Worm (Caenorhabditis elegans) whole organism, L3 larva: ENCODE results near the gene Y69A2AR.46.

ENCODE experiments used
- ceh-9 ChIP-seq: sonication (generic microtip); optimal IDR thresholded peaks from 2 replicates; lab custom pipeline; 2018; ENCODE audit warnings: missing biosample characterization, missing genetic modification characterization
- egl-27 ChIP-seq: sonication (generic microtip); optimal IDR thresholded peaks from 4 replicates; lab custom pipeline; 2017; ENCODE audit warnings: missing biosample characterization, missing genetic modification reagents, missing genetic modification characterization
- fos-1 ChIP-seq: fragments of 150-350 bp; optimal IDR thresholded peaks from 2 replicates; lab custom pipeline; 2014; ENCODE audit warnings: missing biosample characterization, missing genetic modification characterization
- lsy-12 ChIP-seq: sonication (generic microtip); optimal IDR thresholded peaks from 2 replicates; lab custom pipeline; 2016; ENCODE audit warnings: mild to moderate bottlenecking, missing genetic modification characterization, missing compliant biosample characterization
- nhr-11 ChIP-seq: fragments of 150-350 bp; optimal IDR thresholded peaks from 2 replicates; lab custom pipeline; 2014; ENCODE audit warnings: missing biosample characterization, missing genetic modification characterization
- nhr-23 ChIP-seq: fragments of 150-350 bp; optimal IDR thresholded peaks from 2 replicates; lab custom pipeline; 2014; ENCODE audit warnings: missing biosample characterization, missing genetic modification reagents, missing genetic modification characterization
- nhr-25 ChIP-seq: sonication (generic microtip); optimal IDR thresholded peaks from 2 replicates; lab custom pipeline; 2017; ENCODE audit warnings: missing biosample characterization, missing genetic modification characterization
- pha-4 ChIP-seq: fragments of 150-350 bp; optimal IDR thresholded peaks from 2 replicates; lab custom pipeline; 2014; ENCODE audit warnings: missing biosample characterization, missing genetic modification reagents, missing genetic modification characterization
- unc-62 ChIP-seq: fragments of 150-350 bp; sonication (generic microtip); optimal IDR thresholded peaks from 4 replicates; lab custom pipeline; 2014; ENCODE audit warnings: missing biosample characterization, missing genetic modification reagents, missing genetic modification characterization

ce11 chrIV:2607513-2608101 is 46.1 kb downstream of the Y69A2AR.46 start, which contains the start of gene vamp-7:
- no peak for TF ChIP-seq nhr-25 (tag; lab: Kevin White, UChicago)
- no peak for TF ChIP-seq ceh-9 (tag; lab: Kevin White, UChicago)
- TF ChIP-seq unc-62 (GFP tag; lab: Kevin White, UChicago): no peak
- TF ChIP-seq nhr-23 (tag; lab: Kevin White, UChicago): no peak
- TF ChIP-seq fos-1 (tag; lab: Kevin White, UChicago): no peak
- TF ChIP-seq nhr-11 (tag; lab: Kevin White, UChicago): no peak
- TF ChIP-seq pha-4 (tag; lab: Kevin White, UChicago): peak; percentile 18
- TF ChIP-seq lsy-12: peak; percentile 31
- no peak for TF ChIP-seq egl-27
